Fruit fly (Drosophila melanogaster) whole organism, embryonic: ENCODE measurements around the gene CG16749.

Experiments
- ATbp ChIP-seq: fragments of 200-800 bp; sonication (Bioruptor generic); optimal IDR thresholded peaks from 2 replicates; lab custom pipeline; 2017; ENCODE audit warnings: missing biosample characterization, mild to moderate bottlenecking, missing genetic modification characterization, missing genetic modification reagents
- Ada2b ChIP-seq: fragments of 200-800 bp; sonication (Bioruptor generic); IDR thresholded peaks from 2 replicates; pipeline ENCODE4 v1.3.6; 2022; ENCODE audit warnings: missing biosample characterization, missing genetic modification characterization
- Atf-2 ChIP-seq: fragments of 200-800 bp; sonication (Bioruptor generic); optimal IDR thresholded peaks from 2 replicates; lab custom pipeline; 2016; ENCODE audit warnings: missing biosample characterization, missing genetic modification characterization
- Bdp1 ChIP-seq: fragments of 200-800 bp; sonication (Bioruptor generic); optimal IDR thresholded peaks from 3 replicates; lab custom pipeline; 2016; ENCODE audit warnings: missing biosample characterization, missing genetic modification characterization
- C15 ChIP-seq: fragments of 200-800 bp; sonication (Bioruptor generic); IDR thresholded peaks from 3 replicates; pipeline ENCODE4 v1.3.6; 2022; ENCODE audit warnings: missing biosample characterization, missing genetic modification characterization
- CG1024 ChIP-seq: fragments of 200-800 bp; sonication (Bioruptor generic); IDR thresholded peaks from 2 replicates; pipeline ENCODE4 v1.3.6; 2022; ENCODE audit warnings: missing biosample characterization, missing genetic modification characterization
- CG11093 ChIP-seq: fragments of 200-800 bp; sonication (Bioruptor generic); IDR thresholded peaks from 3 replicates; pipeline ENCODE4 v1.3.6; 2022; ENCODE audit warnings: missing biosample characterization, missing genetic modification characterization
- CG12155 ChIP-seq: fragments of 200-800 bp; sonication (Bioruptor generic); optimal IDR thresholded peaks from 3 replicates; lab custom pipeline; 2016; ENCODE audit warnings: missing biosample characterization, missing genetic modification characterization
- CG12299 ChIP-seq: fragments of 200-800 bp; sonication (Bioruptor generic); optimal IDR thresholded peaks from 2 replicates; lab custom pipeline; 2018; ENCODE audit warnings: missing biosample characterization, mild to moderate bottlenecking, missing genetic modification characterization
- CG12769 ChIP-seq: fragments of 200-800 bp; sonication (Bioruptor generic); optimal IDR thresholded peaks from 2 replicates; lab custom pipeline; 2019; ENCODE audit warnings: missing biosample characterization, mild to moderate bottlenecking, missing genetic modification characterization, moderate library complexity
- CG17568 ChIP-seq: fragments of 200-800 bp; sonication (Bioruptor generic); optimal IDR thresholded peaks from 2 replicates; lab custom pipeline; 2018; ENCODE audit warnings: missing biosample characterization, mild to moderate bottlenecking, missing genetic modification characterization, moderate library complexity
- CG2116 ChIP-seq: fragments of 200-800 bp; sonication (Bioruptor generic); optimal IDR thresholded peaks from 3 replicates; lab custom pipeline; 2018; ENCODE audit warnings: missing biosample characterization, mild to moderate bottlenecking, missing genetic modification characterization
- CG2199 ChIP-seq: fragments of 200-800 bp; sonication (Bioruptor generic); IDR thresholded peaks from 3 replicates; pipeline ENCODE4 v1.3.6; 2022; ENCODE audit warnings: missing biosample characterization, missing genetic modification characterization
- CG42726 ChIP-seq: fragments of 200-800 bp; sonication (Bioruptor generic); IDR thresholded peaks from 2 replicates; pipeline ENCODE4 v1.3.6; 2022; ENCODE audit warnings: missing biosample characterization, missing genetic modification characterization; ENCODE audit not compliant: partially characterized antibody
- CG7556 ChIP-seq: fragments of 200-800 bp; sonication (Bioruptor generic); optimal IDR thresholded peaks from 2 replicates; lab custom pipeline; 2017; ENCODE audit warnings: missing biosample characterization, mild to moderate bottlenecking, missing genetic modification characterization
- CG7745 ChIP-seq: fragments of 200-800 bp; sonication (Bioruptor generic); optimal IDR thresholded peaks from 2 replicates; lab custom pipeline; 2018; ENCODE audit warnings: missing biosample characterization, mild to moderate bottlenecking, missing genetic modification characterization, moderate library complexity
- CG7928 ChIP-seq: fragments of 200-800 bp; sonication (Bioruptor generic); optimal IDR thresholded peaks from 2 replicates; lab custom pipeline; 2017; ENCODE audit warnings: missing biosample characterization, mild to moderate bottlenecking, missing genetic modification characterization
- CTCF ChIP-seq: fragments of 200-800 bp; sonication (Bioruptor generic); optimal IDR thresholded peaks from 2 replicates; lab custom pipeline; 2017; ENCODE audit warnings: missing biosample characterization, mild to moderate bottlenecking, missing genetic modification characterization, moderate library complexity
- Camta ChIP-seq: fragments of 200-800 bp; sonication (Bioruptor generic); optimal IDR thresholded peaks from 2 replicates; lab custom pipeline; 2016; ENCODE audit warnings: missing biosample characterization, missing genetic modification characterization
- Ets65A ChIP-seq: fragments of 200-800 bp; sonication (Bioruptor generic); peaks from one replicate; lab custom pipeline; 2016; ENCODE audit warnings: missing biosample characterization, missing genetic modification characterization
- Ets97D ChIP-seq: fragments of 200-800 bp; sonication (Bioruptor generic); optimal IDR thresholded peaks from 3 replicates; lab custom pipeline; 2016; ENCODE audit warnings: missing biosample characterization, missing genetic modification characterization
- HHEX ChIP-seq: fragments of 200-800 bp; sonication (Bioruptor generic); optimal IDR thresholded peaks from 3 replicates; lab custom pipeline; 2017; ENCODE audit warnings: missing biosample characterization, mild to moderate bottlenecking, missing genetic modification characterization, missing genetic modification reagents
- Hmx ChIP-seq: fragments of 200-800 bp; sonication (Bioruptor generic); optimal IDR thresholded peaks from 2 replicates; lab custom pipeline; 2016; ENCODE audit warnings: missing biosample characterization, missing genetic modification characterization
- Lpt ChIP-seq: fragments of >200 bp; optimal IDR thresholded peaks from 2 replicates; lab custom pipeline; 2018; ENCODE audit warnings: missing biosample characterization, missing genetic modification characterization
- MESR4 ChIP-seq: fragments of 200-800 bp; sonication (Bioruptor generic); optimal IDR thresholded peaks from 2 replicates; lab custom pipeline; 2018; ENCODE audit warnings: missing biosample characterization, mild to moderate bottlenecking, missing genetic modification characterization, moderate library complexity
- NC2α ChIP-seq: fragments of 200-800 bp; sonication (Bioruptor generic); optimal IDR thresholded peaks from 2 replicates; lab custom pipeline; 2016; ENCODE audit warnings: missing biosample characterization, missing genetic modification characterization
- Side ChIP-seq: fragments of 200-800 bp; sonication (Bioruptor generic); optimal IDR thresholded peaks from 2 replicates; lab custom pipeline; 2016; ENCODE audit warnings: missing biosample characterization, missing genetic modification characterization
- Trl ChIP-seq, 3 experiments: fragments of >200 bp in 2 of 3; fragments of 200-800 bp in 1 of 3; sonication (Bioruptor generic) in 1 of 3; optimal IDR thresholded peaks; 2 replicates in 1 of 3; 3 replicates in 2 of 3; lab custom pipeline; 2016 to 2017; ENCODE audit warnings: missing biosample characterization in 1 of 3, missing genetic modification characterization in 1 of 3
- Vsx1 ChIP-seq: fragments of 200-800 bp; sonication (Bioruptor generic); optimal IDR thresholded peaks from 2 replicates; lab custom pipeline; 2017; ENCODE audit warnings: missing biosample characterization, mild to moderate bottlenecking, missing genetic modification characterization, missing genetic modification reagents
- ab ChIP-seq: fragments of 200-800 bp; sonication (Bioruptor generic); optimal IDR thresholded peaks from 2 replicates; lab custom pipeline; 2016; ENCODE audit warnings: missing biosample characterization, missing genetic modification characterization
- ac ChIP-seq: fragments of 200-800 bp; sonication (Bioruptor generic); optimal IDR thresholded peaks from 3 replicates; lab custom pipeline; 2017; ENCODE audit warnings: missing biosample characterization, mild to moderate bottlenecking, missing genetic modification characterization
- ato ChIP-seq: fragments of 200-800 bp; sonication (Bioruptor generic); IDR thresholded peaks from 2 replicates; pipeline ENCODE4 v1.3.6; 2022; ENCODE audit warnings: missing biosample characterization, missing genetic modification characterization; ENCODE audit not compliant: partially characterized antibody
- btn ChIP-seq: fragments of 200-800 bp; sonication (Bioruptor generic); optimal IDR thresholded peaks from 2 replicates; lab custom pipeline; 2016; ENCODE audit warnings: missing biosample characterization, missing genetic modification characterization
- corto ChIP-seq: fragments of 200-800 bp; sonication (Bioruptor generic); optimal IDR thresholded peaks from 2 replicates; lab custom pipeline; 2016; ENCODE audit warnings: missing biosample characterization, mild to moderate bottlenecking, missing genetic modification characterization, moderate library complexity
- fd102C ChIP-seq: fragments of 200-800 bp; sonication (Bioruptor generic); optimal IDR thresholded peaks from 2 replicates; lab custom pipeline; 2018; ENCODE audit warnings: missing biosample characterization, mild to moderate bottlenecking, missing genetic modification characterization, moderate library complexity
- knrl ChIP-seq: fragments of 200-800 bp; sonication (Bioruptor generic); IDR thresholded peaks from 3 replicates; pipeline ENCODE4 v1.3.6; 2022; ENCODE audit warnings: missing biosample characterization, missing genetic modification characterization; ENCODE audit not compliant: partially characterized antibody
- mam ChIP-seq: fragments of 200-800 bp; sonication (Bioruptor generic); optimal IDR thresholded peaks from 3 replicates; lab custom pipeline; 2016; ENCODE audit warnings: missing biosample characterization, missing genetic modification characterization
- nau ChIP-seq: fragments of 200-800 bp; sonication (Bioruptor generic); optimal IDR thresholded peaks from 3 replicates; lab custom pipeline; 2017; ENCODE audit warnings: missing biosample characterization, mild to moderate bottlenecking, missing genetic modification characterization, missing genetic modification reagents
- onecut ChIP-seq: fragments of 200-800 bp; sonication (Bioruptor generic); IDR thresholded peaks from 2 replicates; pipeline ENCODE4 v1.3.6; 2022; ENCODE audit warnings: missing biosample characterization, missing genetic modification characterization
- org-1 ChIP-seq: fragments of 200-800 bp; sonication (Bioruptor generic); optimal IDR thresholded peaks from 2 replicates; lab custom pipeline; 2017; ENCODE audit warnings: missing biosample characterization, missing genetic modification characterization
- phol ChIP-seq: fragments of 200-800 bp; sonication (Bioruptor generic); optimal IDR thresholded peaks from 3 replicates; lab custom pipeline; 2018; ENCODE audit warnings: missing biosample characterization, mild to moderate bottlenecking, missing genetic modification characterization, moderate library complexity
- sd ChIP-seq: fragments of 200-800 bp; sonication (Bioruptor generic); optimal IDR thresholded peaks from 3 replicates; lab custom pipeline; 2018; ENCODE audit warnings: missing biosample characterization, mild to moderate bottlenecking, missing genetic modification characterization, moderate library complexity
- sens ChIP-seq: fragments of 200-800 bp; sonication (Bioruptor generic); peaks from one replicate; lab custom pipeline; 2016; ENCODE audit warnings: missing biosample characterization, missing genetic modification characterization
- sim ChIP-seq: fragments of 200-800 bp; sonication (Bioruptor generic); IDR thresholded peaks from 2 replicates; pipeline ENCODE4 v1.3.6; 2022; ENCODE audit warnings: missing biosample characterization, missing genetic modification characterization
- tio ChIP-seq: fragments of 200-800 bp; sonication (Bioruptor generic); optimal IDR thresholded peaks from 2 replicates; lab custom pipeline; 2017; ENCODE audit warnings: missing biosample characterization, missing genetic modification characterization, inconsistent platforms
- wdn ChIP-seq: fragments of 200-800 bp; sonication (Bioruptor generic); IDR thresholded peaks from 2 replicates; pipeline ENCODE4 v1.3.6; 2022; ENCODE audit warnings: missing biosample characterization, missing genetic modification characterization
- z ChIP-seq: fragments of 200-800 bp; sonication (Bioruptor generic); IDR thresholded peaks from 3 replicates; pipeline ENCODE4 v1.3.6; 2022; ENCODE audit warnings: missing biosample characterization, missing genetic modification characterization
- zf30C ChIP-seq: fragments of 200-800 bp; sonication (Bioruptor generic); optimal IDR thresholded peaks from 3 replicates; lab custom pipeline; 2018; ENCODE audit warnings: missing biosample characterization, mild to moderate bottlenecking, missing genetic modification characterization

Gene CG16749

dm6 chr3R:9359393-9359792 is 27.7 kb upstream of the CG16749 start:
- TF ChIP-seq CG7745 (tag; lab: Kevin White, UChicago) (peak; percentile 70), C15 (GFP tag; lab: Robert Waterston, UW) (no peak), Trl (optimal IDR thresholded peaks at IDR 0.05; lab: Kevin White, UChicago) (peak; percentile 40 to 78), Trl (GFP tag; optimal IDR thresholded peaks at IDR 0.05; lab: Kevin White, UChicago) (no peak), btn (GFP tag; lab: Kevin White, UChicago) (no peak), CG2199 (GFP tag; lab: Robert Waterston, UW) (peak; percentile 69; the same call in 1 of the 3 replicates)

- TF ChIP-seq CG12769 = no peak
- no peak for TF ChIP-seq sim (GFP tag; lab: Robert Waterston, UW)
- TF ChIP-seq sens (GFP tag; lab: Kevin White, UChicago) = peak; percentile 40
These were observed 23.5 kb upstream of the CG16749 start, which contains the start of gene CG43675 for dm6 chr3R:9355195-9355594. Gene CG43675, plus strand, starts transcription at chr3R:9355495.

dm6 chr3R:9353276-9353652 is 21.6 kb upstream of the CG16749 start:
- TF ChIP-seq Vsx1 (peak; percentile 81), z (GFP tag; lab: Robert Waterston, UW) (no peak), Bdp1 (GFP tag; lab: Kevin White, UChicago) (no peak), CG12155 (peak; percentile 78), CG17568 (GFP tag; lab: Kevin White, UChicago) (peak; percentile 81), HHEX (GFP tag; lab: Kevin White, UChicago) (peak; percentile 87), onecut (GFP tag; lab: Robert Waterston, UW) (peak; percentile 66), CG7556 (GFP tag; lab: Kevin White, UChicago) (peak; percentile 94), CG12299 (peak; percentile 83), CG2116 (GFP tag; lab: Kevin White, UChicago) (peak; percentile 71), Atf-2 (GFP tag; lab: Kevin White, UChicago) (peak; percentile 49), knrl (no peak), Lpt (GFP tag; lab: Kevin White, UChicago) (no peak), MESR4 (GFP tag; lab: Kevin White, UChicago) (no peak), CTCF (GFP tag; lab: Kevin White, UChicago) (peak; percentile 41), ab (no peak), ATbp (GFP tag; lab: Kevin White, UChicago) (peak; percentile 88), tio (GFP tag; lab: Kevin White, UChicago) (peak; percentile 85), phol (tag; lab: Kevin White, UChicago) (peak; percentile 92), ac (GFP tag; lab: Kevin White, UChicago) (no peak), CG1024 (no peak), wdn (no peak), Ada2b (GFP tag; lab: Robert Waterston, UW) (no peak), Ets65A (GFP tag; lab: Kevin White, UChicago) (peak; percentile 91), Ets97D (GFP tag; lab: Kevin White, UChicago) (no peak), Camta (GFP tag; lab: Kevin White, UChicago) (peak; percentile 27), fd102C (no peak), zf30C (GFP tag; lab: Kevin White, UChicago) (peak; percentile 67), Trl (optimal IDR thresholded peaks at IDR 0.05; lab: Kevin White, UChicago) (peak in 1 of 2 experiments; percentile 12), Trl (GFP tag; optimal IDR thresholded peaks at IDR 0.05; lab: Kevin White, UChicago) (no peak), corto (GFP tag; lab: Kevin White, UChicago) (peak; percentile 46), CG11093 (GFP tag; lab: Robert Waterston, UW) (peak; percentile 64; the same call in 2 of the 3 replicates), CG42726 (no peak), mam (GFP tag; lab: Kevin White, UChicago) (peak; percentile 38), nau (GFP tag; lab: Kevin White, UChicago) (peak; percentile 73), Side (GFP tag; lab: Kevin White, UChicago) (peak; percentile 17), ato (GFP tag; lab: Robert Waterston, UW) (no peak), NC2α (GFP tag; lab: Kevin White, UChicago) (no peak), Hmx (GFP tag; lab: Kevin White, UChicago) (no peak), org-1 (GFP tag; lab: Kevin White, UChicago) (peak; percentile 85), CG7928 (GFP tag; lab: Kevin White, UChicago) (peak; percentile 40), sd (no peak)
